Worm (Caenorhabditis elegans) whole organism, L4 larva: ENCODE measurements around the gene Y71H2B.11.

Experiments used
- R02D3.7 ChIP-seq: fragments of 150-350 bp; sonication (generic microtip); optimal IDR thresholded peaks from 3 replicates; lab custom pipeline; 2014; ENCODE audit warnings: missing biosample characterization, missing genetic modification characterization
- ceh-82 ChIP-seq: sonication (generic microtip); optimal IDR thresholded peaks from 2 replicates; lab custom pipeline; 2017; ENCODE audit warnings: missing biosample characterization, missing genetic modification characterization
- dmd-9 ChIP-seq: fragments of 200-800 bp; sonication (Bioruptor generic); IDR thresholded peaks from 2 replicates; pipeline ENCODE4 v1.3.6; 2022; ENCODE audit warnings: missing genetic modification reagents, missing genetic modification characterization, missing compliant biosample characterization
- dpl-1 ChIP-seq: fragments of 150-350 bp; optimal IDR thresholded peaks from 2 replicates; lab custom pipeline; 2014; ENCODE audit warnings: missing biosample characterization, missing genetic modification reagents, missing genetic modification characterization
- lin-39 ChIP-seq: fragments of 150-350 bp; optimal IDR thresholded peaks from 2 replicates; lab custom pipeline; 2014; ENCODE audit warnings: missing biosample characterization, missing genetic modification reagents, missing genetic modification characterization
- unc-62 ChIP-seq, 3 experiments: fragments of 150-350 bp in 1 of 3; sonication (generic microtip); optimal IDR thresholded peaks in 2 of 3; peaks in 1 of 3; 1 replicate in 1 of 3; 2 replicates in 2 of 3; lab custom pipeline; 2014 to 2017; ENCODE audit warnings: missing biosample characterization in 3 of 3, missing genetic modification characterization in 3 of 3, missing genetic modification reagents in 3 of 3, missing genotype in 1 of 3

- no peak for TF ChIP-seq R02D3.7 (tag; lab: Kevin White, UChicago)
- no peak for TF ChIP-seq dmd-9 (GFP tag; lab: Robert Waterston, UW)
- TF ChIP-seq ceh-82 (tag; lab: Kevin White, UChicago) = no peak
- no peak for TF ChIP-seq lin-39
- TF ChIP-seq unc-62 (GFP tag; optimal IDR thresholded peaks at IDR 0.05 in 1 of 2; lab: Kevin White, UChicago) = no peak
- TF ChIP-seq unc-62 (tag; optimal IDR thresholded peaks at IDR 0.05; lab: Kevin White, UChicago) = no peak
- no peak for TF ChIP-seq dpl-1 (GFP tag; lab: Kevin White, UChicago)
These were observed 25.8 kb upstream of the Y71H2B.11 start for ce11 chrIII:2577982-2578381.
